Fruit fly (Drosophila melanogaster) whole organism: ENCODE results near the gene Mekk1.

Experiments used
- CG8478 ChIP-seq: fragments of >200 bp; optimal IDR thresholded peaks from 2 replicates; lab custom pipeline; 2018; ENCODE audit warnings: inconsistent platforms
- Dll ChIP-seq: fragments of >200 bp; optimal IDR thresholded peaks from 2 replicates; lab custom pipeline; 2017
- EcR ChIP-seq, 2 experiments: fragments of >200 bp; optimal IDR thresholded peaks; 2 replicates each; lab custom pipeline; 2017; ENCODE audit warnings: missing biosample characterization in 2 of 2, missing genetic modification characterization in 2 of 2, missing genetic modification reagents in 2 of 2
- pan ChIP-seq: fragments of >200 bp; optimal IDR thresholded peaks from 2 replicates; lab custom pipeline; 2017
- psq ChIP-seq: fragments of >200 bp; optimal IDR thresholded peaks from 2 replicates; lab custom pipeline; 2017
- usp ChIP-seq: fragments of >200 bp; optimal IDR thresholded peaks from 2 replicates; lab custom pipeline; 2017; ENCODE audit warnings: missing biosample characterization, missing genetic modification characterization, mixed read lengths

Mekk1 gene

dm6 chr3R:18743270-18743922 lies at the start of gene Mekk1:
Gene Mekk1, minus strand, starts transcription at chr3R:18743594.
- TF ChIP-seq usp, result no peak
- no peak for TF ChIP-seq Dll (lab: Kevin White, UChicago)
- TF ChIP-seq psq (lab: Kevin White, UChicago), result no peak
- TF ChIP-seq EcR (GFP tag; optimal IDR thresholded peaks at IDR 0.05; lab: Kevin White, UChicago), result no peak
- TF ChIP-seq CG8478 (lab: Kevin White, UChicago), result no peak
- TF ChIP-seq pan (lab: Kevin White, UChicago), result no peak

- TF ChIP-seq EcR (GFP tag; optimal IDR thresholded peaks at IDR 0.05; lab: Kevin White, UChicago), result no peak
Measured at dm6 chr3R:18790619-18791018, 47.2 kb upstream of the Mekk1 start.

dm6 chr3R:18788365-18789147 lies 45.2 kb upstream of the Mekk1 start:
- no peak for TF ChIP-seq CG8478 (lab: Kevin White, UChicago)
- no peak for TF ChIP-seq pan (lab: Kevin White, UChicago)
- TF ChIP-seq usp, result no peak
- TF ChIP-seq Dll (lab: Kevin White, UChicago), result no peak
- TF ChIP-seq EcR (GFP tag; optimal IDR thresholded peaks at IDR 0.05; lab: Kevin White, UChicago), result peak in 1 of 2 experiments; percentile 65
- TF ChIP-seq psq (lab: Kevin White, UChicago), result no peak

dm6 chr3R:18787237-18787636 lies 43.8 kb upstream of the Mekk1 start:
- TF ChIP-seq Dll (lab: Kevin White, UChicago), result no peak
- TF ChIP-seq EcR (GFP tag; optimal IDR thresholded peaks at IDR 0.05; lab: Kevin White, UChicago), result no peak
- no peak for TF ChIP-seq usp
- no peak for TF ChIP-seq pan (lab: Kevin White, UChicago)
- TF ChIP-seq CG8478 (lab: Kevin White, UChicago), result no peak
- TF ChIP-seq psq (lab: Kevin White, UChicago), result no peak

dm6 chr3R:18785741-18786140 lies 42.3 kb upstream of the Mekk1 start:
- TF ChIP-seq pan (lab: Kevin White, UChicago) (no peak), psq (lab: Kevin White, UChicago) (no peak), usp (no peak), CG8478 (lab: Kevin White, UChicago) (no peak), Dll (lab: Kevin White, UChicago) (no peak), EcR (GFP tag; optimal IDR thresholded peaks at IDR 0.05; lab: Kevin White, UChicago) (no peak)

- no peak for TF ChIP-seq psq (lab: Kevin White, UChicago)
- no peak for TF ChIP-seq pan (lab: Kevin White, UChicago)
- no peak for TF ChIP-seq usp
- TF ChIP-seq Dll (lab: Kevin White, UChicago), result no peak
- TF ChIP-seq CG8478 (lab: Kevin White, UChicago), result no peak
- TF ChIP-seq EcR (GFP tag; optimal IDR thresholded peaks at IDR 0.05; lab: Kevin White, UChicago), result no peak
Measured at dm6 chr3R:18783191-18783590, 39.8 kb upstream of the Mekk1 start.

dm6 chr3R:18758548-18759257 lies 15.3 kb upstream of the Mekk1 start, which contains the start of gene Epg5:
Gene Epg5, minus strand, starts transcription at chr3R:18758873.
- TF ChIP-seq EcR (GFP tag; optimal IDR thresholded peaks at IDR 0.05; lab: Kevin White, UChicago) (no peak), Dll (lab: Kevin White, UChicago) (no peak), usp (no peak), psq (lab: Kevin White, UChicago) (no peak), pan (lab: Kevin White, UChicago) (no peak), CG8478 (lab: Kevin White, UChicago) (no peak)

dm6 chr3R:18749786-18750185 lies 6.4 kb upstream of the Mekk1 start:
- TF ChIP-seq EcR (GFP tag; optimal IDR thresholded peaks at IDR 0.05; lab: Kevin White, UChicago), result no peak
- no peak for TF ChIP-seq pan (lab: Kevin White, UChicago)
- no peak for TF ChIP-seq Dll (lab: Kevin White, UChicago)
- TF ChIP-seq psq (lab: Kevin White, UChicago), result no peak
- no peak for TF ChIP-seq usp
- no peak for TF ChIP-seq CG8478 (lab: Kevin White, UChicago)

dm6 chr3R:18748087-18748486 lies 4.7 kb upstream of the Mekk1 start:
- no peak for TF ChIP-seq usp
- no peak for TF ChIP-seq Dll (lab: Kevin White, UChicago)
- no peak for TF ChIP-seq CG8478 (lab: Kevin White, UChicago)
- TF ChIP-seq EcR (GFP tag; optimal IDR thresholded peaks at IDR 0.05; lab: Kevin White, UChicago), result no peak
- TF ChIP-seq pan (lab: Kevin White, UChicago), result no peak
- TF ChIP-seq psq (lab: Kevin White, UChicago), result no peak

dm6 chr3R:18745961-18746468 lies 2.6 kb upstream of the Mekk1 start, which contains the start of the genes PGS1 and gwl:
Gene PGS1, minus strand, starts transcription at chr3R:18746041.
Gene gwl, plus strand, starts transcription at chr3R:18746370.
- TF ChIP-seq Dll (lab: Kevin White, UChicago) (no peak), psq (lab: Kevin White, UChicago) (no peak), pan (lab: Kevin White, UChicago) (no peak), usp (no peak), CG8478 (lab: Kevin White, UChicago) (no peak), EcR (GFP tag; optimal IDR thresholded peaks at IDR 0.05; lab: Kevin White, UChicago) (no peak)
